Fruit fly (Drosophila melanogaster) whole organism, embryonic: Measurements from ENCODE around the gene CG6178.

Experiments
- ATbp ChIP-seq: fragments of 200-800 bp; sonication (Bioruptor generic); optimal IDR thresholded peaks from 2 replicates; lab custom pipeline; 2017; ENCODE audit warnings: missing biosample characterization, mild to moderate bottlenecking, missing genetic modification characterization, missing genetic modification reagents
- Asciz ChIP-seq: fragments of 200-800 bp; sonication (Bioruptor generic); optimal IDR thresholded peaks from 2 replicates; lab custom pipeline; 2017; ENCODE audit warnings: missing biosample characterization, mild to moderate bottlenecking, missing genetic modification characterization, missing genetic modification reagents
- Awh ChIP-seq: fragments of 200-800 bp; sonication (Bioruptor generic); IDR thresholded peaks from 2 replicates; pipeline ENCODE4, ENCODE4 v1.3.6; 2022; ENCODE audit warnings: missing biosample characterization, missing genetic modification characterization
- B-H2 ChIP-seq: fragments of 200-800 bp; sonication (Bioruptor generic); optimal IDR thresholded peaks from 2 replicates; lab custom pipeline; 2018; ENCODE audit warnings: missing biosample characterization, mild to moderate bottlenecking, missing genetic modification characterization
- CG1024 ChIP-seq: fragments of 200-800 bp; sonication (Bioruptor generic); IDR thresholded peaks from 2 replicates; pipeline ENCODE4 v1.3.6; 2022; ENCODE audit warnings: missing biosample characterization, missing genetic modification characterization
- CG10462 ChIP-seq: fragments of 200-800 bp; sonication (Bioruptor generic); optimal IDR thresholded peaks from 2 replicates; lab custom pipeline; 2016; ENCODE audit warnings: missing biosample characterization, missing genetic modification characterization
- CG10543 ChIP-seq: fragments of 200-800 bp; sonication (Bioruptor generic); optimal IDR thresholded peaks from 3 replicates; lab custom pipeline; 2017; ENCODE audit warnings: missing biosample characterization, mild to moderate bottlenecking, missing genetic modification characterization, moderate library complexity
- CG10565 ChIP-seq: fragments of 200-800 bp; sonication (Bioruptor generic); optimal IDR thresholded peaks from 3 replicates; lab custom pipeline; 2016; ENCODE audit warnings: missing biosample characterization, mild to moderate bottlenecking, missing genetic modification characterization
- CG10654 ChIP-seq: fragments of 200-800 bp; sonication (Bioruptor generic); optimal IDR thresholded peaks from 2 replicates; lab custom pipeline; 2016; ENCODE audit warnings: missing biosample characterization, missing genetic modification characterization
- CG12155 ChIP-seq: fragments of 200-800 bp; sonication (Bioruptor generic); optimal IDR thresholded peaks from 3 replicates; lab custom pipeline; 2016; ENCODE audit warnings: missing biosample characterization, missing genetic modification characterization
- CG14965 ChIP-seq: fragments of 200-800 bp; sonication (Bioruptor generic); optimal IDR thresholded peaks from 2 replicates; lab custom pipeline; 2016; ENCODE audit warnings: missing biosample characterization, missing genetic modification characterization, borderline replicate concordance
- CG18262 ChIP-seq: fragments of 200-800 bp; optimal IDR thresholded peaks from 3 replicates; lab custom pipeline; 2019; ENCODE audit warnings: missing biosample characterization, mild to moderate bottlenecking, missing genetic modification characterization, moderate library complexity
- CG2116 ChIP-seq: fragments of 200-800 bp; sonication (Bioruptor generic); optimal IDR thresholded peaks from 3 replicates; lab custom pipeline; 2018; ENCODE audit warnings: missing biosample characterization, mild to moderate bottlenecking, missing genetic modification characterization
- CG2129 ChIP-seq: fragments of 200-800 bp; sonication (Bioruptor generic); IDR thresholded peaks from 2 replicates; pipeline ENCODE4 v1.3.6; 2022; ENCODE audit warnings: missing biosample characterization, missing genetic modification characterization; ENCODE audit not compliant: partially characterized antibody
- CG32772 ChIP-seq: fragments of 200-800 bp; sonication (Bioruptor generic); IDR thresholded peaks from 2 replicates; pipeline ENCODE4 v1.3.6; 2022; ENCODE audit warnings: missing biosample characterization, missing genetic modification characterization
- CG34422 ChIP-seq: fragments of 200-800 bp; sonication (Bioruptor generic); IDR thresholded peaks from 3 replicates; pipeline ENCODE4 v1.3.6; 2022; ENCODE audit warnings: missing biosample characterization, missing genetic modification characterization
- CG3847 ChIP-seq: fragments of 200-800 bp; sonication (Bioruptor generic); IDR thresholded peaks from 2 replicates; pipeline ENCODE4 v1.3.6; 2022; ENCODE audit warnings: missing biosample characterization, missing genetic modification characterization
- CG4730 ChIP-seq: fragments of 200-800 bp; sonication (Bioruptor generic); IDR thresholded peaks from 2 replicates; pipeline ENCODE4 v1.3.6; 2022; ENCODE audit warnings: missing biosample characterization, missing genetic modification characterization
- CG4820 ChIP-seq: fragments of 200-800 bp; sonication (Bioruptor generic); optimal IDR thresholded peaks from 3 replicates; lab custom pipeline; 2016; ENCODE audit warnings: missing biosample characterization, missing genetic modification characterization
- CG6254 ChIP-seq: fragments of 200-800 bp; sonication (Bioruptor generic); optimal IDR thresholded peaks from 3 replicates; lab custom pipeline; 2017; ENCODE audit warnings: mild to moderate bottlenecking, missing biosample characterization, missing genetic modification reagents, missing genetic modification characterization
- CG6689 ChIP-seq: fragments of 200-800 bp; sonication (Bioruptor generic); IDR thresholded peaks from 2 replicates; pipeline ENCODE4 v1.3.6; 2022; ENCODE audit warnings: missing biosample characterization, missing genetic modification characterization
- CG7839 ChIP-seq: fragments of 200-800 bp; sonication (Bioruptor generic); optimal IDR thresholded peaks from 3 replicates; lab custom pipeline; 2018; ENCODE audit warnings: missing biosample characterization, mild to moderate bottlenecking, missing genetic modification characterization, moderate library complexity
- CG8765 ChIP-seq: fragments of 200-800 bp; sonication (Bioruptor generic); IDR thresholded peaks from 2 replicates; pipeline ENCODE4 v1.3.6; 2022; ENCODE audit warnings: missing biosample characterization, missing genetic modification characterization
- D ChIP-seq, 2 experiments: fragments of 200-800 bp in 1 of 2; fragments of >200 bp in 1 of 2; sonication (Bioruptor generic) in 1 of 2; optimal IDR thresholded peaks; 2 replicates in 1 of 2; 3 replicates in 1 of 2; lab custom pipeline; 2017; ENCODE audit warnings: mild to moderate bottlenecking in 1 of 2, missing biosample characterization in 1 of 2, missing genetic modification characterization in 1 of 2, missing genetic modification reagents in 1 of 2
- Doc3 ChIP-seq: fragments of 200-800 bp; sonication (Bioruptor generic); IDR thresholded peaks from 3 replicates; pipeline ENCODE4 v1.3.6; 2022; ENCODE audit warnings: missing biosample characterization, missing genetic modification characterization; ENCODE audit not compliant: partially characterized antibody
- Eip74EF ChIP-seq, 2 experiments: fragments of 200-800 bp in 1 of 2; fragments of >200 bp in 1 of 2; sonication (Bioruptor generic) in 1 of 2; optimal IDR thresholded peaks; 2 replicates each; lab custom pipeline; 2017 to 2019; ENCODE audit warnings: missing biosample characterization in 2 of 2, missing genetic modification characterization in 2 of 2, mild to moderate bottlenecking in 1 of 2, moderate library complexity in 1 of 2
- Fer1 ChIP-seq: fragments of 200-800 bp; sonication (Bioruptor generic); optimal IDR thresholded peaks from 2 replicates; lab custom pipeline; 2017; ENCODE audit warnings: missing biosample characterization, mild to moderate bottlenecking, missing genetic modification characterization
- H15 ChIP-seq: fragments of 200-800 bp; sonication (Bioruptor generic); IDR thresholded peaks from 3 replicates; pipeline ENCODE4 v1.3.6; 2022; ENCODE audit warnings: missing biosample characterization, missing genetic modification characterization
- HmgD ChIP-seq: fragments of 200-800 bp; sonication (Bioruptor generic); optimal IDR thresholded peaks from 3 replicates; lab custom pipeline; 2016; ENCODE audit warnings: missing biosample characterization, missing genetic modification characterization
- Lpt ChIP-seq: fragments of >200 bp; optimal IDR thresholded peaks from 2 replicates; lab custom pipeline; 2018; ENCODE audit warnings: missing biosample characterization, missing genetic modification characterization
- Mad ChIP-seq: fragments of 200-800 bp; sonication (Bioruptor generic); optimal IDR thresholded peaks from 2 replicates; lab custom pipeline; 2016; ENCODE audit warnings: missing biosample characterization, missing genetic modification characterization
- Taf1 ChIP-seq: fragments of 200-800 bp; sonication (Bioruptor generic); IDR thresholded peaks from 2 replicates; pipeline ENCODE4 v1.3.6; 2022; ENCODE audit warnings: missing biosample characterization, missing genetic modification characterization
- Xbp1 ChIP-seq: fragments of 200-800 bp; sonication (Bioruptor generic); optimal IDR thresholded peaks from 3 replicates; lab custom pipeline; 2016; ENCODE audit warnings: missing biosample characterization, mild to moderate bottlenecking, missing genetic modification characterization
- aop ChIP-seq: fragments of 200-800 bp; sonication (Bioruptor generic); IDR thresholded peaks from 2 replicates; pipeline ENCODE4 v1.3.6; 2022; ENCODE audit warnings: missing biosample characterization, missing genetic modification characterization
- br ChIP-seq: fragments of >200 bp; optimal IDR thresholded peaks from 2 replicates; lab custom pipeline; 2017
- cad ChIP-seq: fragments of >200 bp; optimal IDR thresholded peaks from 2 replicates; lab custom pipeline; 2017; ENCODE audit warnings: missing biosample characterization, missing genetic modification characterization
- chif ChIP-seq, 2 experiments: fragments of 200-800 bp; sonication (Bioruptor generic); optimal IDR thresholded peaks; 3 replicates each; lab custom pipeline; 2016; ENCODE audit warnings: missing biosample characterization in 2 of 2, missing genetic modification characterization in 2 of 2
- dysf ChIP-seq: fragments of 200-800 bp; sonication (Bioruptor generic); IDR thresholded peaks from 3 replicates; pipeline ENCODE4 v1.3.6; 2022; ENCODE audit warnings: missing biosample characterization, missing genetic modification characterization
- ewg ChIP-seq: fragments of 200-800 bp; sonication (Bioruptor generic); optimal IDR thresholded peaks from 3 replicates; lab custom pipeline; 2017; ENCODE audit warnings: mild to moderate bottlenecking, missing biosample characterization, missing genetic modification reagents, missing genetic modification characterization
- eyg ChIP-seq: fragments of 200-800 bp; sonication (Bioruptor generic); optimal IDR thresholded peaks from 3 replicates; lab custom pipeline; 2016; ENCODE audit warnings: missing biosample characterization, missing genetic modification characterization
- fd64A ChIP-seq: fragments of 200-800 bp; sonication (Bioruptor generic); optimal IDR thresholded peaks from 3 replicates; lab custom pipeline; 2018; ENCODE audit warnings: missing biosample characterization, mild to moderate bottlenecking, missing genetic modification characterization
- gro ChIP-seq: fragments of 200-800 bp; sonication (Bioruptor generic); optimal IDR thresholded peaks from 2 replicates; lab custom pipeline; 2016; ENCODE audit warnings: missing biosample characterization, missing genetic modification characterization
- insv ChIP-seq, 2 experiments: fragments of 200-800 bp; sonication (Bioruptor generic); optimal IDR thresholded peaks; 3 replicates each; lab custom pipeline; 2016 to 2018; ENCODE audit warnings: missing biosample characterization in 2 of 2, missing genetic modification characterization in 2 of 2
- jumu ChIP-seq: fragments of 200-800 bp; sonication (Bioruptor generic); optimal IDR thresholded peaks from 3 replicates; lab custom pipeline; 2016; ENCODE audit warnings: missing biosample characterization, missing genetic modification characterization
- mirr ChIP-seq: fragments of 200-800 bp; sonication (Bioruptor generic); optimal IDR thresholded peaks from 3 replicates; lab custom pipeline; 2018; ENCODE audit warnings: missing biosample characterization, mild to moderate bottlenecking, missing genetic modification characterization
- nmo ChIP-seq: fragments of 200-800 bp; sonication (Bioruptor generic); optimal IDR thresholded peaks from 2 replicates; lab custom pipeline; 2018; ENCODE audit warnings: missing biosample characterization, mild to moderate bottlenecking, missing genetic modification characterization, moderate library complexity
- p53 ChIP-seq: fragments of 200-800 bp; sonication (Bioruptor generic); optimal IDR thresholded peaks from 2 replicates; lab custom pipeline; 2016; ENCODE audit warnings: missing biosample characterization, missing genetic modification characterization
- pan ChIP-seq, 4 experiments: fragments of >200 bp in 3 of 4; fragments of 200-800 bp in 1 of 4; sonication (Bioruptor generic) in 1 of 4; optimal IDR thresholded peaks in 3 of 4; IDR thresholded peaks in 1 of 4; 2 replicates each; pipeline versions ENCODE4 v1.3.6 to Lab custom; 2017 to 2022; ENCODE audit warnings: missing biosample characterization in 2 of 4, missing genetic modification characterization in 2 of 4, mixed read lengths in 1 of 4
- tio ChIP-seq: fragments of 200-800 bp; sonication (Bioruptor generic); optimal IDR thresholded peaks from 2 replicates; lab custom pipeline; 2017; ENCODE audit warnings: missing biosample characterization, missing genetic modification characterization, inconsistent platforms
- zfh1 ChIP-seq: fragments of 200-800 bp; sonication (Bioruptor generic); IDR thresholded peaks from 3 replicates; pipeline ENCODE4 v1.3.6; 2022; ENCODE audit warnings: missing biosample characterization, missing genetic modification characterization

Gene CG6178

DNA sequence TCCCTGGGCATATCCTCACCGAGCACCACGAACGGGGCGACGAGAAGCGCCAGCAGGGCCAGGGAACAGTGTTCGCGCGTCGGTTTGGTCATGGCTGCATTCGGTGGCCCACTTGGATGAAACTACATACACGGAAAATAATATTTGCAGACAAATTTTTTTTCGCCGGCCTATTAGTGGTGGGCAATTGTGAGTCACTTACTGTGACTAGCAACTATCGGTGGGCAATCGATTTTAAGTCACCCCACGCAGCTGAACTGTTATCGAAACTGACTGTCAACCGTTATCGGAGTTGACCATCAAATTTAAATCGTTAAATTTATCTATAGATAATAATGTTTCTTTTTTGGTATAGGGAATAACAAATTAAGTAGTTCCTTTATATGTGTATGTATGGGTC lies 17.2 kb downstream of the CG6178 start, which contains the start of gene CG5510 (continued):
- TF ChIP-seq cad (GFP tag; lab: Kevin White, UChicago) (no peak), CG3847 (GFP tag; lab: Robert Waterston, UW) (peak; percentile 54), fd64A (GFP tag; lab: Kevin White, UChicago) (no peak), aop (GFP tag; lab: Robert Waterston, UW) (no peak), br (lab: Kevin White, UChicago) (no peak), CG34422 (peak; percentile 93), pan (optimal IDR thresholded peaks at IDR 0.05; lab: Kevin White, UChicago) (no peak), pan (GFP tag; optimal IDR thresholded peaks at IDR 0.05 in 1 of 2, IDR thresholded peaks at IDR 0.05 in 1 of 2) (peak in 1 of 2 experiments; percentile 53), CG32772 (GFP tag; lab: Robert Waterston, UW) (peak; percentile 73), B-H2 (peak; percentile 59), Doc3 (GFP tag; lab: Robert Waterston, UW) (peak; percentile 97), ewg (GFP tag; lab: Kevin White, UChicago) (peak; percentile 27), CG10462 (GFP tag; lab: Kevin White, UChicago) (no peak), Taf1 (GFP tag; lab: Robert Waterston, UW) (no peak), tio (GFP tag; lab: Kevin White, UChicago) (no peak), CG10543 (GFP tag; lab: Kevin White, UChicago) (peak; percentile 34), CG2116 (peak; percentile 94), HmgD (GFP tag; lab: Kevin White, UChicago) (peak; percentile 69), CG10654 (no peak), Mad (GFP tag; lab: Kevin White, UChicago) (peak; percentile 75), H15 (GFP tag; lab: Robert Waterston, UW) (no peak), D (optimal IDR thresholded peaks at IDR 0.05; lab: Kevin White, UChicago) (no peak), D (GFP tag; optimal IDR thresholded peaks at IDR 0.05; lab: Kevin White, UChicago) (no peak), CG12155 (GFP tag; lab: Kevin White, UChicago) (peak; percentile 28), nmo (GFP tag; lab: Kevin White, UChicago) (peak; percentile 76), insv (GFP tag; optimal IDR thresholded peaks at IDR 0.05; lab: Kevin White, UChicago) (no peak), CG7839 (tag; lab: Kevin White, UChicago) (no peak), dysf (GFP tag; lab: Robert Waterston, UW) (peak; percentile 25; the same call in 1 of the 3 replicates), zfh1 (GFP tag; lab: Robert Waterston, UW) (0 out of 3 replicates have a peak, but pooled peaks have one; percentile 42), Fer1 (GFP tag; lab: Kevin White, UChicago) (peak; percentile 37), CG1024 (GFP tag; lab: Robert Waterston, UW) (no peak), jumu (GFP tag; lab: Kevin White, UChicago) (peak; percentile 51), CG6254 (GFP tag; lab: Kevin White, UChicago) (no peak), Asciz (GFP tag; lab: Kevin White, UChicago) (no peak), Lpt (GFP tag; lab: Kevin White, UChicago) (no peak), CG4730 (GFP tag; lab: Robert Waterston, UW) (no peak), CG10565 (GFP tag; lab: Kevin White, UChicago) (no peak), mirr (GFP tag; lab: Kevin White, UChicago) (peak; percentile 30), eyg (GFP tag; lab: Kevin White, UChicago) (peak; percentile 39), CG8765 (GFP tag; lab: Robert Waterston, UW) (peak; percentile 7; the same call in 1 of the 2 replicates), CG4820 (GFP tag; lab: Kevin White, UChicago) (no peak), CG6689 (no peak), CG18262 (tag; lab: Kevin White, UChicago) (no peak), CG14965 (GFP tag; lab: Kevin White, UChicago) (no peak), ATbp (GFP tag; lab: Kevin White, UChicago) (no peak), Xbp1 (GFP tag; lab: Kevin White, UChicago) (peak; percentile 65), CG2129 (peak; percentile 86), p53 (GFP tag; lab: Kevin White, UChicago) (peak; percentile 23), chif (GFP tag; optimal IDR thresholded peaks at IDR 0.05; lab: Kevin White, UChicago) (peak; percentile 13 to 48), gro (peak; percentile 86), Eip74EF (GFP tag; optimal IDR thresholded peaks at IDR 0.05; lab: Kevin White, UChicago) (no peak), Awh (GFP tag; lab: Robert Waterston, UW) (no peak)
